Fruit fly (Drosophila melanogaster) whole organism, embryonic: ENCODE measurements around the gene parvin.
A peak's percentile ranks its signal among the peaks of the same experiment; 100 is the strongest.

Experiments used
- CG10543 ChIP-seq: fragments of 200-800 bp; sonication (Bioruptor generic); optimal IDR thresholded peaks from 3 replicates; lab custom pipeline; 2017; ENCODE audit warnings: missing biosample characterization, mild to moderate bottlenecking, missing genetic modification characterization, moderate library complexity
- CG12659 ChIP-seq: fragments of 200-800 bp; sonication (Bioruptor generic); optimal IDR thresholded peaks from 3 replicates; lab custom pipeline; 2017; ENCODE audit warnings: mild to moderate bottlenecking, missing biosample characterization, missing genetic modification reagents, missing genetic modification characterization
- CG13287 ChIP-seq: fragments of 200-800 bp; sonication (Bioruptor generic); IDR thresholded peaks from 2 replicates; pipeline ENCODE4 v1.3.6; 2022; ENCODE audit warnings: missing biosample characterization, missing genetic modification characterization; ENCODE audit not compliant: partially characterized antibody
- CG14860 ChIP-seq: fragments of 200-800 bp; sonication (Bioruptor generic); IDR thresholded peaks from 3 replicates; pipeline ENCODE4 v1.3.6; 2022; ENCODE audit warnings: missing biosample characterization, missing genetic modification characterization; ENCODE audit not compliant: partially characterized antibody
- CG15514 ChIP-seq: fragments of 200-800 bp; sonication (Bioruptor generic); optimal IDR thresholded peaks from 3 replicates; lab custom pipeline; 2017; ENCODE audit warnings: missing biosample characterization, missing genetic modification characterization, mild to moderate bottlenecking, moderate library complexity, missing genetic modification reagents
- CG15696 ChIP-seq: fragments of 200-800 bp; sonication (Bioruptor generic); optimal IDR thresholded peaks from 2 replicates; lab custom pipeline; 2019; ENCODE audit warnings: missing biosample characterization, mild to moderate bottlenecking, missing genetic modification characterization, moderate library complexity
- CG2875 ChIP-seq: fragments of 200-800 bp; sonication (Bioruptor generic); optimal IDR thresholded peaks from 2 replicates; lab custom pipeline; 2017; ENCODE audit warnings: missing biosample characterization, mild to moderate bottlenecking, missing genetic modification characterization, missing genetic modification reagents
- CG3065 ChIP-seq: fragments of 200-800 bp; sonication (Bioruptor generic); optimal IDR thresholded peaks from 2 replicates; lab custom pipeline; 2016; ENCODE audit warnings: missing biosample characterization, missing genetic modification characterization
- CG4617 ChIP-seq: fragments of 200-800 bp; sonication (Bioruptor generic); optimal IDR thresholded peaks from 3 replicates; lab custom pipeline; 2016; ENCODE audit warnings: missing biosample characterization, missing genetic modification characterization, borderline replicate concordance
- CG9609 ChIP-seq: fragments of 200-800 bp; sonication (Bioruptor generic); optimal IDR thresholded peaks from 3 replicates; lab custom pipeline; 2016; ENCODE audit warnings: missing biosample characterization, missing genetic modification characterization
- CG9797 ChIP-seq: fragments of 200-800 bp; sonication (Bioruptor generic); optimal IDR thresholded peaks from 3 replicates; lab custom pipeline; 2018; ENCODE audit warnings: missing biosample characterization, mild to moderate bottlenecking, missing genetic modification characterization
- D ChIP-seq, 2 experiments: fragments of 200-800 bp in 1 of 2; fragments of >200 bp in 1 of 2; sonication (Bioruptor generic) in 1 of 2; optimal IDR thresholded peaks; 2 replicates in 1 of 2; 3 replicates in 1 of 2; lab custom pipeline; 2017; ENCODE audit warnings: mild to moderate bottlenecking in 1 of 2, missing biosample characterization in 1 of 2, missing genetic modification characterization in 1 of 2, missing genetic modification reagents in 1 of 2
- Doc2 ChIP-seq: fragments of 200-800 bp; sonication (Bioruptor generic); IDR thresholded peaks from 2 replicates; pipeline ENCODE4 v1.3.6; 2022; ENCODE audit warnings: missing biosample characterization, missing genetic modification characterization
- Dp ChIP-seq: fragments of 200-800 bp; sonication (Bioruptor generic); optimal IDR thresholded peaks from 2 replicates; lab custom pipeline; 2018; ENCODE audit warnings: missing biosample characterization, mild to moderate bottlenecking, missing genetic modification characterization, moderate library complexity
- Eip74EF ChIP-seq, 2 experiments: fragments of 200-800 bp in 1 of 2; fragments of >200 bp in 1 of 2; sonication (Bioruptor generic) in 1 of 2; optimal IDR thresholded peaks; 2 replicates each; lab custom pipeline; 2017 to 2019; ENCODE audit warnings: missing biosample characterization in 2 of 2, missing genetic modification characterization in 2 of 2, mild to moderate bottlenecking in 1 of 2, moderate library complexity in 1 of 2
- Elba2 ChIP-seq: fragments of 200-800 bp; sonication (Bioruptor generic); optimal IDR thresholded peaks from 3 replicates; lab custom pipeline; 2016; ENCODE audit warnings: missing biosample characterization, missing genetic modification characterization
- HLH3B ChIP-seq: fragments of 200-800 bp; sonication (Bioruptor generic); IDR thresholded peaks from 2 replicates; pipeline ENCODE4 v1.3.6; 2022; ENCODE audit warnings: missing biosample characterization, missing genetic modification characterization
- HLHmδ ChIP-seq: fragments of 200-800 bp; sonication (Bioruptor generic); optimal IDR thresholded peaks from 2 replicates; lab custom pipeline; 2018; ENCODE audit warnings: missing biosample characterization, mild to moderate bottlenecking, missing genetic modification characterization, moderate library complexity
- MESR4 ChIP-seq: fragments of 200-800 bp; sonication (Bioruptor generic); optimal IDR thresholded peaks from 2 replicates; lab custom pipeline; 2018; ENCODE audit warnings: missing biosample characterization, mild to moderate bottlenecking, missing genetic modification characterization, moderate library complexity
- Med ChIP-seq: fragments of 200-800 bp; sonication (Bioruptor generic); peaks from one replicate; lab custom pipeline; 2016; ENCODE audit warnings: missing biosample characterization, missing genetic modification characterization, mild to moderate bottlenecking, inconsistent platforms, moderate library complexity
- Mrtf ChIP-seq: fragments of 200-800 bp; sonication (Bioruptor generic); IDR thresholded peaks from 3 replicates; pipeline ENCODE4 v1.3.6; 2022; ENCODE audit warnings: missing biosample characterization, missing genetic modification characterization
- NfI ChIP-seq: fragments of 200-800 bp; sonication (Bioruptor generic); optimal IDR thresholded peaks from 3 replicates; lab custom pipeline; 2018; ENCODE audit warnings: missing biosample characterization, mild to moderate bottlenecking, missing genetic modification characterization, moderate library complexity
- Opbp ChIP-seq: fragments of 200-800 bp; sonication (Bioruptor generic); IDR thresholded peaks from 3 replicates; pipeline ENCODE4 v1.3.6; 2022; ENCODE audit warnings: missing biosample characterization, missing genetic modification characterization; ENCODE audit not compliant: partially characterized antibody
- Rx ChIP-seq: fragments of 200-800 bp; sonication (Bioruptor generic); IDR thresholded peaks from 2 replicates; pipeline ENCODE4 v1.3.6; 2022; ENCODE audit warnings: missing biosample characterization, missing genetic modification characterization
- Tbp ChIP-seq: fragments of >200 bp; optimal IDR thresholded peaks from 2 replicates; lab custom pipeline; 2018; ENCODE audit warnings: missing biosample characterization, missing genetic modification characterization
- Vsx1 ChIP-seq: fragments of 200-800 bp; sonication (Bioruptor generic); optimal IDR thresholded peaks from 2 replicates; lab custom pipeline; 2017; ENCODE audit warnings: missing biosample characterization, mild to moderate bottlenecking, missing genetic modification characterization, missing genetic modification reagents
- YL-1 ChIP-seq: fragments of 200-800 bp; sonication (Bioruptor generic); optimal IDR thresholded peaks from 3 replicates; lab custom pipeline; 2017; ENCODE audit warnings: missing biosample characterization, mild to moderate bottlenecking, missing genetic modification characterization
- ara ChIP-seq: fragments of 200-800 bp; sonication (Bioruptor generic); IDR thresholded peaks from 2 replicates; pipeline ENCODE4 v1.3.6; 2022; ENCODE audit warnings: missing biosample characterization, missing genetic modification characterization
- bcd ChIP-seq: fragments of 200-800 bp; sonication (Bioruptor generic); optimal IDR thresholded peaks from 2 replicates; lab custom pipeline; 2017; ENCODE audit warnings: missing biosample characterization, mild to moderate bottlenecking, missing genetic modification characterization
- chinmo ChIP-seq: fragments of 200-800 bp; sonication (Bioruptor generic); IDR thresholded peaks from 4 replicates; pipeline ENCODE4 v1.3.6; 2022; ENCODE audit warnings: missing biosample characterization, missing genetic modification characterization; ENCODE audit not compliant: partially characterized antibody
- ci ChIP-seq: fragments of 200-800 bp; sonication (Bioruptor generic); IDR thresholded peaks from 3 replicates; pipeline ENCODE4 v1.3.6; 2022; ENCODE audit warnings: missing biosample characterization, missing genetic modification characterization
- crc ChIP-seq: fragments of 200-800 bp; sonication (Bioruptor generic); optimal IDR thresholded peaks from 2 replicates; lab custom pipeline; 2016; ENCODE audit warnings: missing biosample characterization, missing genetic modification characterization
- dmrt11E ChIP-seq: fragments of 200-800 bp; sonication (Bioruptor generic); optimal IDR thresholded peaks from 3 replicates; lab custom pipeline; 2018; ENCODE audit warnings: missing biosample characterization, mild to moderate bottlenecking, missing genetic modification characterization, moderate library complexity
- dysf ChIP-seq: fragments of 200-800 bp; sonication (Bioruptor generic); IDR thresholded peaks from 3 replicates; pipeline ENCODE4 v1.3.6; 2022; ENCODE audit warnings: missing biosample characterization, missing genetic modification characterization
- ewg ChIP-seq: fragments of 200-800 bp; sonication (Bioruptor generic); optimal IDR thresholded peaks from 3 replicates; lab custom pipeline; 2017; ENCODE audit warnings: mild to moderate bottlenecking, missing biosample characterization, missing genetic modification reagents, missing genetic modification characterization
- fru ChIP-seq: fragments of >200 bp; optimal IDR thresholded peaks from 2 replicates; lab custom pipeline; 2017
- gcm ChIP-seq: fragments of 200-800 bp; sonication (Bioruptor generic); optimal IDR thresholded peaks from 2 replicates; lab custom pipeline; 2019; ENCODE audit warnings: missing biosample characterization, mild to moderate bottlenecking, missing genetic modification characterization, moderate library complexity
- jumu ChIP-seq: fragments of 200-800 bp; sonication (Bioruptor generic); optimal IDR thresholded peaks from 3 replicates; lab custom pipeline; 2016; ENCODE audit warnings: missing biosample characterization, missing genetic modification characterization
- luna ChIP-seq: fragments of 200-800 bp; sonication (Bioruptor generic); optimal IDR thresholded peaks from 2 replicates; lab custom pipeline; 2016; ENCODE audit warnings: missing biosample characterization, missing genetic modification characterization
- mam ChIP-seq: fragments of 200-800 bp; sonication (Bioruptor generic); optimal IDR thresholded peaks from 3 replicates; lab custom pipeline; 2016; ENCODE audit warnings: missing biosample characterization, missing genetic modification characterization
- nom ChIP-seq: fragments of 200-800 bp; sonication (Bioruptor generic); optimal IDR thresholded peaks from 2 replicates; lab custom pipeline; 2017; ENCODE audit warnings: missing biosample characterization, missing genetic modification characterization, mild to moderate bottlenecking, moderate library complexity, missing genetic modification reagents
- stwl ChIP-seq: fragments of 200-800 bp; sonication (Bioruptor generic); optimal IDR thresholded peaks from 3 replicates; lab custom pipeline; 2018; ENCODE audit warnings: missing biosample characterization, mild to moderate bottlenecking, missing genetic modification characterization, moderate library complexity
- tll ChIP-seq, 2 experiments: fragments of 200-800 bp in 1 of 2; fragments of >200 bp in 1 of 2; sonication (Bioruptor generic) in 1 of 2; optimal IDR thresholded peaks; 2 replicates each; lab custom pipeline; 2017 to 2019; ENCODE audit warnings: missing biosample characterization in 2 of 2, missing genetic modification characterization in 2 of 2, mild to moderate bottlenecking in 1 of 2, moderate library complexity in 1 of 2
- zen ChIP-seq: fragments of 200-800 bp; sonication (Bioruptor generic); optimal IDR thresholded peaks from 3 replicates; lab custom pipeline; 2018; ENCODE audit warnings: missing biosample characterization, mild to moderate bottlenecking, missing genetic modification characterization, moderate library complexity
- zen2 ChIP-seq: fragments of 200-800 bp; sonication (Bioruptor generic); IDR thresholded peaks from 3 replicates; pipeline ENCODE4 v1.3.6; 2022; ENCODE audit warnings: missing biosample characterization, missing genetic modification characterization; ENCODE audit not compliant: partially characterized antibody
- zfh2 ChIP-seq: fragments of 200-800 bp; sonication (Bioruptor generic); optimal IDR thresholded peaks from 2 replicates; lab custom pipeline; 2016; ENCODE audit warnings: missing biosample characterization, missing genetic modification characterization

parvin gene

dm6 chrX:19697255-19697877 is 48.5 kb upstream of the parvin start (continued):
- TF ChIP-seq CG15696 (peak; percentile 44), ci (GFP tag; lab: Robert Waterston, UW) (peak; percentile 56; the same call in 1 of the 3 replicates), HLHmδ (peak; percentile 39), Doc2 (no peak), ara (GFP tag; lab: Robert Waterston, UW) (peak; percentile 21; the same call in 1 of the 2 replicates), Elba2 (GFP tag; lab: Kevin White, UChicago) (peak; percentile 76), fru (lab: Kevin White, UChicago) (peak; percentile 23), Med (GFP tag; lab: Kevin White, UChicago) (peak; percentile 61), MESR4 (peak; percentile 20), HLH3B (GFP tag; lab: Robert Waterston, UW) (peak; percentile 26; the same call in 1 of the 2 replicates), chinmo (GFP tag; lab: Robert Waterston, UW) (0 out of 4 replicates have a peak, but pooled peaks have one; percentile 61), CG9797 (GFP tag; lab: Kevin White, UChicago) (no peak), CG3065 (no peak)

- TF ChIP-seq gcm (GFP tag; lab: Kevin White, UChicago) (peak; percentile 3), dysf (GFP tag; lab: Robert Waterston, UW) (no peak), D (optimal IDR thresholded peaks at IDR 0.05; lab: Kevin White, UChicago) (no peak), D (GFP tag; optimal IDR thresholded peaks at IDR 0.05; lab: Kevin White, UChicago) (no peak), CG3065 (no peak), stwl (tag; lab: Kevin White, UChicago) (peak; percentile 100), zen2 (GFP tag; lab: Robert Waterston, UW) (peak; percentile 60; the same call in 2 of the 3 replicates), CG14860 (0 out of 3 replicates have a peak, but pooled peaks have one; percentile 22), NfI (GFP tag; lab: Kevin White, UChicago) (peak; percentile 17), luna (GFP tag; lab: Kevin White, UChicago) (no peak), CG13287 (GFP tag; lab: Robert Waterston, UW) (peak; percentile 77), Mrtf (GFP tag; lab: Robert Waterston, UW) (no peak), CG10543 (GFP tag; lab: Kevin White, UChicago) (no peak), nom (GFP tag; lab: Kevin White, UChicago) (no peak), dmrt11E (tag; lab: Kevin White, UChicago) (peak; percentile 47), zen (tag; lab: Kevin White, UChicago) (peak; percentile 22), ewg (GFP tag; lab: Kevin White, UChicago) (no peak), tll (GFP tag; optimal IDR thresholded peaks at IDR 0.05; lab: Kevin White, UChicago) (no peak), CG9797 (GFP tag; lab: Kevin White, UChicago) (peak; percentile 70), Rx (GFP tag; lab: Robert Waterston, UW) (no peak), mam (GFP tag; lab: Kevin White, UChicago) (no peak), Eip74EF (GFP tag; optimal IDR thresholded peaks at IDR 0.05; lab: Kevin White, UChicago) (no peak), jumu (GFP tag; lab: Kevin White, UChicago) (no peak), Tbp (GFP tag; lab: Kevin White, UChicago) (no peak), Opbp (GFP tag; lab: Robert Waterston, UW) (peak; percentile 58; the same call in 2 of the 3 replicates), CG15514 (GFP tag; lab: Kevin White, UChicago) (peak; percentile 16), CG4617 (GFP tag; lab: Kevin White, UChicago) (peak; percentile 20), Dp (GFP tag; lab: Kevin White, UChicago) (peak; percentile 32), bcd (no peak), CG12659 (peak; percentile 39), YL-1 (GFP tag; lab: Kevin White, UChicago) (peak; percentile 48), crc (no peak), zfh2 (no peak), chinmo (GFP tag; lab: Robert Waterston, UW) (peak; percentile 71; the same call in 2 of the 4 replicates), CG9609 (no peak), CG2875 (GFP tag; lab: Kevin White, UChicago) (no peak), Vsx1 (GFP tag; lab: Kevin White, UChicago) (no peak)
These were observed 44.2 kb upstream of the parvin start, which contains the start of gene Tcs4 for dm6 chrX:19701611-19702010. Gene Tcs4, minus strand, starts transcription at chrX:19701755.
